Fruit fly (Drosophila melanogaster) whole organism, prepupa: ENCODE data around the gene CG10713.
A peak's percentile ranks its signal among the peaks of the same experiment; 100 is the strongest.

Experiments used
- Blimp-1 ChIP-seq: fragments of 200-800 bp; sonication (Bioruptor generic); optimal IDR thresholded peaks from 3 replicates; lab custom pipeline; 2017; ENCODE audit warnings: missing biosample characterization, missing genetic modification characterization, mild to moderate bottlenecking, moderate library complexity, missing genetic modification reagents
- CG10631 ChIP-seq: fragments of 200-800 bp; sonication (Bioruptor generic); optimal IDR thresholded peaks from 2 replicates; lab custom pipeline; 2016; ENCODE audit warnings: missing biosample characterization, missing genetic modification characterization
- CG11902 ChIP-seq: fragments of 200-800 bp; sonication (Bioruptor generic); optimal IDR thresholded peaks from 3 replicates; lab custom pipeline; 2016; ENCODE audit warnings: missing biosample characterization, missing genetic modification characterization
- CG15336 ChIP-seq: fragments of 200-800 bp; sonication (Bioruptor generic); IDR thresholded peaks from 2 replicates; pipeline ENCODE4 v1.3.6; 2022; ENCODE audit warnings: missing biosample characterization, missing genetic modification characterization
- CG1621 ChIP-seq: fragments of 200-800 bp; sonication (Bioruptor generic); optimal IDR thresholded peaks from 3 replicates; lab custom pipeline; 2018; ENCODE audit warnings: missing biosample characterization, mild to moderate bottlenecking, missing genetic modification characterization
- CG3032 ChIP-seq: fragments of 200-800 bp; optimal IDR thresholded peaks from 2 replicates; lab custom pipeline; 2019; ENCODE audit warnings: missing biosample characterization, mild to moderate bottlenecking, missing genetic modification characterization, moderate library complexity
- CG31627 ChIP-seq: fragments of 200-800 bp; sonication (Bioruptor generic); optimal IDR thresholded peaks from 3 replicates; lab custom pipeline; 2016; ENCODE audit warnings: missing biosample characterization, missing genetic modification characterization
- CG34406 ChIP-seq: fragments of 200-800 bp; sonication (Bioruptor generic); optimal IDR thresholded peaks from 3 replicates; lab custom pipeline; 2016; ENCODE audit warnings: missing biosample characterization, missing genetic modification characterization
- CG3919 ChIP-seq: fragments of 200-800 bp; sonication (Bioruptor generic); optimal IDR thresholded peaks from 3 replicates; lab custom pipeline; 2016; ENCODE audit warnings: missing biosample characterization, missing genetic modification characterization
- CG4318 ChIP-seq: fragments of 200-800 bp; sonication (Bioruptor generic); optimal IDR thresholded peaks from 3 replicates; lab custom pipeline; 2017; ENCODE audit warnings: missing biosample characterization, mild to moderate bottlenecking, missing genetic modification characterization
- CG6163 ChIP-seq: fragments of 200-800 bp; sonication (Bioruptor generic); IDR thresholded peaks from 3 replicates; pipeline ENCODE4 v1.3.6; 2022; ENCODE audit warnings: missing biosample characterization, missing genetic modification characterization
- CG6276 ChIP-seq: fragments of 200-800 bp; sonication (Bioruptor generic); optimal IDR thresholded peaks from 2 replicates; lab custom pipeline; 2017; ENCODE audit warnings: missing biosample characterization, mild to moderate bottlenecking, missing genetic modification characterization
- CG6792 ChIP-seq: fragments of 200-800 bp; sonication (Bioruptor generic); optimal IDR thresholded peaks from 3 replicates; lab custom pipeline; 2016; ENCODE audit warnings: missing biosample characterization, missing genetic modification characterization
- CG6854 ChIP-seq: fragments of 200-800 bp; sonication (Bioruptor generic); optimal IDR thresholded peaks from 2 replicates; lab custom pipeline; 2017; ENCODE audit warnings: missing biosample characterization, mild to moderate bottlenecking, missing genetic modification characterization
- CG8119 ChIP-seq: fragments of 200-800 bp; sonication (Bioruptor generic); IDR thresholded peaks from 3 replicates; pipeline ENCODE4 v1.3.6; 2022; ENCODE audit warnings: missing biosample characterization, missing genetic modification characterization
- CG8632 ChIP-seq: fragments of 200-800 bp; sonication (Bioruptor generic); optimal IDR thresholded peaks from 3 replicates; lab custom pipeline; 2016; ENCODE audit warnings: missing biosample characterization, missing genetic modification characterization
- CG9139 ChIP-seq: fragments of 200-800 bp; sonication (Bioruptor generic); optimal IDR thresholded peaks from 3 replicates; lab custom pipeline; 2017; ENCODE audit warnings: missing biosample characterization, mild to moderate bottlenecking, missing genetic modification characterization
- Eip75B ChIP-seq: fragments of 200-800 bp; sonication (Bioruptor generic); optimal IDR thresholded peaks from 3 replicates; lab custom pipeline; 2016; ENCODE audit warnings: missing biosample characterization, missing genetic modification characterization
- Eip78C ChIP-seq: fragments of 200-800 bp; sonication (Bioruptor generic); peaks from one replicate; lab custom pipeline; 2016; ENCODE audit warnings: missing biosample characterization, missing genetic modification characterization
- Eip93F ChIP-seq: fragments of 200-800 bp; sonication (Bioruptor generic); optimal IDR thresholded peaks from 2 replicates; lab custom pipeline; 2016; ENCODE audit warnings: missing biosample characterization, mild to moderate bottlenecking, missing genetic modification characterization
- Ets21C ChIP-seq: fragments of 200-800 bp; sonication (Bioruptor generic); optimal IDR thresholded peaks from 3 replicates; lab custom pipeline; 2016; ENCODE audit warnings: missing biosample characterization, missing genetic modification characterization
- Gug ChIP-seq: fragments of 200-800 bp; sonication (Bioruptor generic); IDR thresholded peaks from 2 replicates; pipeline ENCODE4 v1.3.6; 2022; ENCODE audit warnings: missing biosample characterization, missing genetic modification characterization
- Hr39 ChIP-seq: fragments of 200-800 bp; sonication (Bioruptor generic); optimal IDR thresholded peaks from 2 replicates; lab custom pipeline; 2016; ENCODE audit warnings: missing biosample characterization, missing genetic modification characterization
- Hr4 ChIP-seq: fragments of 200-800 bp; sonication (Bioruptor generic); optimal IDR thresholded peaks from 3 replicates; lab custom pipeline; 2016; ENCODE audit warnings: missing biosample characterization, missing genetic modification characterization
- Lpt ChIP-seq: fragments of 200-800 bp; sonication (Bioruptor generic); optimal IDR thresholded peaks from 3 replicates; lab custom pipeline; 2016; ENCODE audit warnings: missing biosample characterization, missing genetic modification characterization
- Met ChIP-seq: fragments of 200-800 bp; sonication (Bioruptor generic); optimal IDR thresholded peaks from 3 replicates; lab custom pipeline; 2016; ENCODE audit warnings: missing biosample characterization, missing genetic modification characterization
- OdsH ChIP-seq: fragments of 200-800 bp; sonication (Bioruptor generic); optimal IDR thresholded peaks from 3 replicates; lab custom pipeline; 2016; ENCODE audit warnings: missing biosample characterization, missing genetic modification characterization
- Sox102F ChIP-seq: fragments of 200-800 bp; sonication (Bioruptor generic); optimal IDR thresholded peaks from 2 replicates; lab custom pipeline; 2016; ENCODE audit warnings: missing biosample characterization, mild to moderate bottlenecking, missing genetic modification characterization
- Sox14 ChIP-seq: fragments of 200-800 bp; sonication (Bioruptor generic); optimal IDR thresholded peaks from 3 replicates; lab custom pipeline; 2016; ENCODE audit warnings: missing biosample characterization, missing genetic modification characterization
- Sox15 ChIP-seq: fragments of 200-800 bp; sonication (Bioruptor generic); optimal IDR thresholded peaks from 3 replicates; lab custom pipeline; 2016; ENCODE audit warnings: missing biosample characterization, missing genetic modification characterization
- achi ChIP-seq: fragments of 200-800 bp; sonication (Bioruptor generic); optimal IDR thresholded peaks from 3 replicates; lab custom pipeline; 2016; ENCODE audit warnings: missing biosample characterization, missing genetic modification characterization
- acj6 ChIP-seq: fragments of 200-800 bp; sonication (Bioruptor generic); optimal IDR thresholded peaks from 3 replicates; lab custom pipeline; 2016; ENCODE audit warnings: missing biosample characterization, missing genetic modification characterization
- cyc ChIP-seq: fragments of 200-800 bp; sonication (Bioruptor generic); optimal IDR thresholded peaks from 3 replicates; lab custom pipeline; 2016; ENCODE audit warnings: missing biosample characterization, missing genetic modification characterization
- eg ChIP-seq: fragments of 200-800 bp; sonication (Bioruptor generic); IDR thresholded peaks from 3 replicates; pipeline ENCODE4 v1.3.6; 2022; ENCODE audit warnings: missing biosample characterization, missing genetic modification characterization
- esn ChIP-seq: fragments of 200-800 bp; sonication (Bioruptor generic); optimal IDR thresholded peaks from 2 replicates; lab custom pipeline; 2016; ENCODE audit warnings: missing biosample characterization, mild to moderate bottlenecking, missing genetic modification characterization, moderate library complexity
- fd59A ChIP-seq: fragments of 200-800 bp; sonication (Bioruptor generic); optimal IDR thresholded peaks from 2 replicates; lab custom pipeline; 2017; ENCODE audit warnings: missing biosample characterization, mild to moderate bottlenecking, missing genetic modification characterization, missing genetic modification reagents
- fd85E ChIP-seq: fragments of 200-800 bp; sonication (Bioruptor generic); optimal IDR thresholded peaks from 3 replicates; lab custom pipeline; 2016; ENCODE audit warnings: missing biosample characterization, missing genetic modification characterization
- fkh ChIP-seq: fragments of 200-800 bp; sonication (Bioruptor generic); optimal IDR thresholded peaks from 3 replicates; lab custom pipeline; 2017; ENCODE audit warnings: missing biosample characterization, mild to moderate bottlenecking, missing genetic modification characterization, moderate library complexity
- lz ChIP-seq: fragments of 200-800 bp; sonication (Bioruptor generic); optimal IDR thresholded peaks from 3 replicates; lab custom pipeline; 2016; ENCODE audit warnings: missing biosample characterization, missing genetic modification characterization
- pdm3 ChIP-seq: fragments of 200-800 bp; sonication (Bioruptor generic); optimal IDR thresholded peaks from 3 replicates; lab custom pipeline; 2016; ENCODE audit warnings: missing biosample characterization, missing genetic modification characterization
- salr ChIP-seq, 2 experiments: fragments of 200-800 bp; sonication (Bioruptor generic); optimal IDR thresholded peaks; 3 replicates each; lab custom pipeline; 2016 to 2018; ENCODE audit warnings: missing biosample characterization in 2 of 2, missing genetic modification characterization in 2 of 2, mild to moderate bottlenecking in 1 of 2
- ss ChIP-seq, 2 experiments: fragments of 200-800 bp; sonication (Bioruptor generic); optimal IDR thresholded peaks; 2 replicates in 1 of 2; 3 replicates in 1 of 2; lab custom pipeline; 2017 to 2018; ENCODE audit warnings: mild to moderate bottlenecking in 2 of 2, missing biosample characterization in 2 of 2, missing genetic modification characterization in 2 of 2, moderate library complexity in 1 of 2
- svp ChIP-seq: fragments of 200-800 bp; sonication (Bioruptor generic); peaks from one replicate; lab custom pipeline; 2016; ENCODE audit warnings: missing biosample characterization, missing genetic modification characterization

CG10713 gene

dm6 chr3L:13412200-13412885 lies 22.7 kb downstream of the CG10713 start, which contains the start of the genes CG10222 and flr (continued):
- TF ChIP-seq cyc (GFP tag; lab: Kevin White, UChicago) (peak; percentile 29), svp (GFP tag; lab: Kevin White, UChicago) (peak; percentile 41), Hr39 (GFP tag; lab: Kevin White, UChicago) (peak; percentile 7), CG8632 (GFP tag; lab: Kevin White, UChicago) (no peak)

- TF ChIP-seq Eip78C (GFP tag; lab: Kevin White, UChicago) = peak; percentile 17
- TF ChIP-seq CG31627 (GFP tag; lab: Kevin White, UChicago) = peak; percentile 53
- no peak for TF ChIP-seq Sox15 (GFP tag; lab: Kevin White, UChicago)
- no peak for TF ChIP-seq CG6792 (GFP tag; lab: Kevin White, UChicago)
- TF ChIP-seq Hr39 (GFP tag; lab: Kevin White, UChicago) = peak; percentile 38
- TF ChIP-seq cyc (GFP tag; lab: Kevin White, UChicago) = peak; percentile 37
- peak; percentile 100 for TF ChIP-seq CG1621 (tag; lab: Kevin White, UChicago)
- no peak for TF ChIP-seq CG9139 (GFP tag; lab: Kevin White, UChicago)
- TF ChIP-seq Met (GFP tag; lab: Kevin White, UChicago) = peak; percentile 5
- TF ChIP-seq lz (GFP tag; lab: Kevin White, UChicago) = peak; percentile 26
- peak; percentile 51 for TF ChIP-seq esn (GFP tag; lab: Kevin White, UChicago)
- TF ChIP-seq CG10631 (GFP tag; lab: Kevin White, UChicago) = peak; percentile 15
- TF ChIP-seq CG3919 (GFP tag; lab: Kevin White, UChicago) = no peak
Measured at dm6 chr3L:13410999-13411398, 24.0 kb downstream of the CG10713 start.

- TF ChIP-seq Eip93F (no peak), CG6276 (GFP tag; lab: Kevin White, UChicago) (no peak), CG15336 (GFP tag; lab: Robert Waterston, UW) (no peak), fkh (no peak), CG3032 (tag; lab: Kevin White, UChicago) (peak; percentile 43), CG4318 (GFP tag; lab: Kevin White, UChicago) (no peak), Ets21C (peak; percentile 14), CG3919 (GFP tag; lab: Kevin White, UChicago) (peak; percentile 50), cyc (GFP tag; lab: Kevin White, UChicago) (peak; percentile 48), CG6163 (GFP tag; lab: Robert Waterston, UW) (no peak), CG10631 (GFP tag; lab: Kevin White, UChicago) (peak; percentile 18), fd85E (GFP tag; lab: Kevin White, UChicago) (no peak), Sox14 (GFP tag; lab: Kevin White, UChicago) (peak; percentile 35), CG6792 (GFP tag; lab: Kevin White, UChicago) (peak; percentile 36), Lpt (no peak), acj6 (GFP tag; lab: Kevin White, UChicago) (peak; percentile 29), Hr4 (no peak), Hr39 (GFP tag; lab: Kevin White, UChicago) (peak; percentile 50), CG8119 (GFP tag; lab: Robert Waterston, UW) (no peak), fd59A (GFP tag; lab: Kevin White, UChicago) (peak; percentile 22), Eip78C (GFP tag; lab: Kevin White, UChicago) (peak; percentile 87), ss (GFP tag; optimal IDR thresholded peaks at IDR 0.05; lab: Kevin White, UChicago) (peak; percentile 39 to 66), Gug (GFP tag; lab: Robert Waterston, UW) (no peak), eg (no peak), CG9139 (GFP tag; lab: Kevin White, UChicago) (no peak), achi (GFP tag; lab: Kevin White, UChicago) (peak; percentile 15), CG11902 (GFP tag; lab: Kevin White, UChicago) (peak; percentile 34), pdm3 (GFP tag; lab: Kevin White, UChicago) (peak; percentile 43), CG34406 (peak; percentile 41), lz (GFP tag; lab: Kevin White, UChicago) (peak; percentile 50), Blimp-1 (GFP tag; lab: Kevin White, UChicago) (peak; percentile 94), Eip75B (GFP tag; lab: Kevin White, UChicago) (peak; percentile 49), CG6854 (GFP tag; lab: Kevin White, UChicago) (peak; percentile 8), CG1621 (tag; lab: Kevin White, UChicago) (no peak), esn (GFP tag; lab: Kevin White, UChicago) (peak; percentile 82), salr (GFP tag; optimal IDR thresholded peaks at IDR 0.05; lab: Kevin White, UChicago) (no peak), Sox102F (peak; percentile 47), OdsH (peak; percentile 32)
Measured at dm6 chr3L:13409809-13410521, 25.1 kb downstream of the CG10713 start.
